Fruit fly (Drosophila melanogaster): ENCODE results near the gene CG3061.

Gene CG3061

dm6 chr3R:14041647-14042046, 9.5 kb downstream of the CG3061 start (continued):
- no peak for TF ChIP-seq CG6854 (GFP tag; optimal IDR thresholded peaks at IDR 0.05)
- TF ChIP-seq fd96Cb (tag; optimal IDR thresholded peaks at IDR 0.05): peak; percentile 47
- TF ChIP-seq CG5245 (GFP tag; optimal IDR thresholded peaks at IDR 0.05): no peak
- 0 out of 2 replicates have a peak, but pooled peaks have one; percentile 24 for TF ChIP-seq CG1024 (GFP tag; IDR thresholded peaks at IDR 0.05)
- TF ChIP-seq CG11504 (tag; optimal IDR thresholded peaks at IDR 0.05): peak; percentile 58
- TF ChIP-seq lab (GFP tag; optimal IDR thresholded peaks at IDR 0.05): peak; percentile 85
- no peak for TF ChIP-seq CG4730 (GFP tag; IDR thresholded peaks at IDR 0.05)
- TF ChIP-seq CG14050 (GFP tag; IDR thresholded peaks at IDR 0.05): no peak
- TF ChIP-seq CG8359 (GFP tag; optimal IDR thresholded peaks at IDR 0.05; ENCODE audit: borderline replicate concordance): no peak
- no peak for TF ChIP-seq CG1529 (GFP tag; optimal IDR thresholded peaks at IDR 0.05)
- no peak for TF ChIP-seq ato (GFP tag; IDR thresholded peaks at IDR 0.05; ENCODE audit: partially characterized antibody)
- no peak for TF ChIP-seq kni (GFP tag; optimal IDR thresholded peaks at IDR 0.05)
- no peak for TF ChIP-seq CG10462 (GFP tag; optimal IDR thresholded peaks at IDR 0.05)
- TF ChIP-seq CHES-1-like (GFP tag; optimal IDR thresholded peaks at IDR 0.05): no peak
- TF ChIP-seq CG4360 (GFP tag; IDR thresholded peaks at IDR 0.05): no peak
- TF ChIP-seq mirr (GFP tag; optimal IDR thresholded peaks at IDR 0.05): no peak
- no peak for TF ChIP-seq CG15696 (tag; optimal IDR thresholded peaks at IDR 0.05)
- no peak for TF ChIP-seq Lhr (GFP tag; optimal IDR thresholded peaks at IDR 0.05)
- no peak for TF ChIP-seq emc (GFP tag; optimal IDR thresholded peaks at IDR 0.05)
- TF ChIP-seq seq (GFP tag; IDR thresholded peaks at IDR 0.05): 0 out of 2 replicates have a peak, but pooled peaks have one; percentile 19
- no peak for TF ChIP-seq CG2199 (GFP tag; IDR thresholded peaks at IDR 0.05)
- no peak for TF ChIP-seq Bteb2 (GFP tag; optimal IDR thresholded peaks at IDR 0.05)
- TF ChIP-seq Bgb (GFP tag; IDR thresholded peaks at IDR 0.05; ENCODE audit: partially characterized antibody): no peak
- TF ChIP-seq CG1602 (GFP tag; optimal IDR thresholded peaks at IDR 0.05): no peak
- TF ChIP-seq Lpt (GFP tag; optimal IDR thresholded peaks at IDR 0.05): no peak
- TF ChIP-seq z (GFP tag; IDR thresholded peaks at IDR 0.05): no peak
- no peak for TF ChIP-seq CG4617 (GFP tag; optimal IDR thresholded peaks at IDR 0.05; ENCODE audit: borderline replicate concordance)
- no peak for TF ChIP-seq Pdp1 (GFP tag; optimal IDR thresholded peaks at IDR 0.05)
- TF ChIP-seq CG3407 (GFP tag; optimal IDR thresholded peaks at IDR 0.05): no peak
- no peak for TF ChIP-seq ro (GFP tag; IDR thresholded peaks at IDR 0.05)
- TF ChIP-seq Hmr (GFP tag; optimal IDR thresholded peaks at IDR 0.05): no peak
- no peak for TF ChIP-seq CG9215 (GFP tag; IDR thresholded peaks at IDR 0.05)
- TF ChIP-seq CG3163 (GFP tag; optimal IDR thresholded peaks at IDR 0.05): no peak
- no peak for TF ChIP-seq CG2202 (tag; optimal IDR thresholded peaks at IDR 0.05)
- TF ChIP-seq gce (GFP tag; IDR thresholded peaks at IDR 0.05): no peak
- TF ChIP-seq fd3F (GFP tag; optimal IDR thresholded peaks at IDR 0.05): peak; percentile 21
- no peak for TF ChIP-seq Nf-YC (tag; optimal IDR thresholded peaks at IDR 0.05)
- peak; percentile 4 for TF ChIP-seq CG13296 (GFP tag; optimal IDR thresholded peaks at IDR 0.05)
- no peak for TF ChIP-seq Spps (tag; optimal IDR thresholded peaks at IDR 0.05)
- TF ChIP-seq CG8478 (optimal IDR thresholded peaks at IDR 0.05): no peak
- no peak for TF ChIP-seq Oaz (GFP tag; IDR thresholded peaks at IDR 0.05)
- TF ChIP-seq bigmax (GFP tag; optimal IDR thresholded peaks at IDR 0.05): no peak
- TF ChIP-seq CG34422 (GFP tag; IDR thresholded peaks at IDR 0.05): no peak
- no peak for TF ChIP-seq CG6765 (GFP tag; optimal IDR thresholded peaks at IDR 0.05)
- peak; percentile 9 for TF ChIP-seq CG10654 (GFP tag; optimal IDR thresholded peaks at IDR 0.05)
- TF ChIP-seq CG15514 (GFP tag; optimal IDR thresholded peaks at IDR 0.05): no peak
- TF ChIP-seq CG15479 (GFP tag; optimal IDR thresholded peaks at IDR 0.05): no peak
- TF ChIP-seq Asciz (GFP tag; optimal IDR thresholded peaks at IDR 0.05): no peak
- no peak for TF ChIP-seq CG12659 (GFP tag; optimal IDR thresholded peaks at IDR 0.05)
- no peak for TF ChIP-seq CG1832 (GFP tag; optimal IDR thresholded peaks at IDR 0.05)
- no peak for TF ChIP-seq CoRest (tag; optimal IDR thresholded peaks at IDR 0.05)
